Worm (Caenorhabditis elegans): ENCODE data around the gene F35H12.1.
A peak's percentile ranks its signal among the peaks of the same experiment; 100 is the strongest.

F35H12.1 gene

DNA sequence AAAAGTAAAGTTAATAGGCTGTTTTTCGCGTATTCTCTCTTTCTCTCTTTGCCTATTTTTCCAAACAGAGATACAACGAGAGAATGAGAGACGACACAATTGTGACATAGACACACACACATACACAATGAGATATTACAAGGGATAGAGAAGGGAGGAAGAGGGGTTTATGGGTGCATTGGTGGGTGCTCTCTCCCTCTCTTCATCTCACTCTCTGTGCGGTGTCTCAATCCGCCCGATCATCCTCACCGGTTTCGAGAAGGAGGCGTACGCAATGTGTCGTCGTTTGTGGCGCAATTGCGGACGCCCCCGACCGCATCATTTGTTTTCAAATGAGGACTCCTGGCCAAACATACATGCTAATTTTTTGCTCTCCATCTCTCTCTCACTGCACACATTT, 15.9 kb downstream of the F35H12.1 start (continued):
- TF ChIP-seq nhr-11 (tag; optimal IDR thresholded peaks at IDR 0.05) = peak; percentile 71

DNA sequence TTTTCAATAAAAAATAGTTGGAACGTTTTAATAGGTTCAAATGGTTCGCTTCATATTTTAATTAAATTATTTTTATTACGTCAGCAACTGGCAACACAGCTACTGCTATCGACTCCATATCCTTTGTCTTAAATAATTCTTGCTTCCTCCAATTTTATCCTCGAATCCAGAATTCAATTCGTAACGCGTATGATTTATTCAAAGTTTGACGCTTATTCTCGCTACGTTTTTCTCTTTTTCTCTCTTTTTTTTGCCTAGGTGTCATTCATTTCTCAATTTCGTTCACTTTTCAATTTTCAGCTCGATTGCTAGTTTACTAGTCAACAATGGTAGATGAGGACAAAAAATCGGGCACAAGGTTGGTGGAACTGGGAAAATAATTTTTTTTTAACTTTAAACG, 16.9 kb downstream of the F35H12.1 start, which contains the start of gene arr-1:
Gene arr-1, plus strand, starts transcription at position 301 of the 400 bp plus-strand sequence.
- no peak for TF ChIP-seq ceh-88 (GFP tag; IDR thresholded peaks at IDR 0.05)
- no peak for TF ChIP-seq sox-4 (tag; optimal IDR thresholded peaks at IDR 0.05)
- no peak for TF ChIP-seq snu-23 (GFP tag; optimal IDR thresholded peaks at IDR 0.05)
- no peak for TF ChIP-seq ets-5 (GFP tag; IDR thresholded peaks at IDR 0.05)
- no peak for TF ChIP-seq efl-3 (GFP tag; optimal IDR thresholded peaks at IDR 0.05)
- no peak for TF ChIP-seq lir-3 (tag; optimal IDR thresholded peaks at IDR 0.05; ENCODE audit: poor library complexity)
- no peak for TF ChIP-seq ces-1 (GFP tag; optimal IDR thresholded peaks at IDR 0.05)
- TF ChIP-seq ceh-82 (tag; optimal IDR thresholded peaks at IDR 0.05) = no peak

DNA sequence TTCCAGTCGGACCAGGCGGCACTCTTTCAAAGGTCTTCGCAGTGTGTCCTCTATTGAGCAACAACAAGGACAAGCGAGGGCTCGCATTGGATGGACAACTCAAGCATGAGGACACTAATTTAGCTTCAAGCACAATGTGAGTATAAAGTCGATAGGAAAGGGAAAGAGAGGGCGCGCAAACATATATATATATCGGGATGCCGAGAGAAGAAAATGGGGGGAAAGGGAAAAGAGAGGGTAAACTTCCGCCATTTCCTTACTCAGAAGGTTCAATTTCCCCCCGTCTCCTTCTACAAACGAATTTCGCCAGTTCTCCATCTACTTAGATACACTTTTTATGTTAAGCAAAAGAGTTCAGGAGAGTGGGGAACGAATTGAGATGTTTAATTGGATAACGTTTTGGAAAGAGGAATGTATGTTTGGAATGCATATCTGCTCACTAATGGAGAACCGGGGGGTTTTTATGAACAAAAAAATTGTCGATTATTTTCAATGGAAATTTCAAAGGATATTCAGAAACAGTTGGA, 19.0 kb downstream of the F35H12.1 start:
- no peak for TF ChIP-seq nhr-12 (tag; optimal IDR thresholded peaks at IDR 0.05)
- TF ChIP-seq isw-1 (GFP tag; IDR thresholded peaks at IDR 0.05) = no peak
- no peak for TF ChIP-seq alr-1 (tag; optimal IDR thresholded peaks at IDR 0.05; ENCODE audit: borderline replicate concordance)
- no peak for TF ChIP-seq sox-4 (tag; optimal IDR thresholded peaks at IDR 0.05)
- peak in 1 of 2 experiments; percentile 1 for TF ChIP-seq lin-35 (GFP tag; optimal IDR thresholded peaks at IDR 0.05)
- TF ChIP-seq ztf-11 (tag; optimal IDR thresholded peaks at IDR 0.05) = no peak
- TF ChIP-seq nhr-71 (tag; optimal IDR thresholded peaks at IDR 0.05) = peak; percentile 26
- TF ChIP-seq mef-2 (tag; optimal IDR thresholded peaks at IDR 0.05) = no peak
- peak; percentile 2 for TF ChIP-seq tbx-2 (tag; optimal IDR thresholded peaks at IDR 0.05)
- TF ChIP-seq blmp-1 (tag; optimal IDR thresholded peaks at IDR 0.05) = no peak
- TF ChIP-seq unc-86 (tag; optimal IDR thresholded peaks at IDR 0.05) = peak; percentile 23
- no peak for TF ChIP-seq ces-1 (GFP tag; optimal IDR thresholded peaks at IDR 0.05)
- no peak for TF ChIP-seq xbp-1 (tag; optimal IDR thresholded peaks at IDR 0.05)
- TF ChIP-seq ceh-82 (tag; optimal IDR thresholded peaks at IDR 0.05) = peak in 1 of 3 experiments; percentile 16
- no peak for TF ChIP-seq unc-98 (GFP tag; IDR thresholded peaks at IDR 0.05)
- TF ChIP-seq nhr-47 (tag; optimal IDR thresholded peaks at IDR 0.05) = peak; percentile 19
- TF ChIP-seq nhr-90 (tag; optimal IDR thresholded peaks at IDR 0.05; ENCODE audit: poor library complexity) = no peak
- TF ChIP-seq swsn-7 (tag; optimal IDR thresholded peaks at IDR 0.05) = no peak
- peak; percentile 78 for TF ChIP-seq lin-14 (GFP tag; optimal IDR thresholded peaks at IDR 0.05)

DNA sequence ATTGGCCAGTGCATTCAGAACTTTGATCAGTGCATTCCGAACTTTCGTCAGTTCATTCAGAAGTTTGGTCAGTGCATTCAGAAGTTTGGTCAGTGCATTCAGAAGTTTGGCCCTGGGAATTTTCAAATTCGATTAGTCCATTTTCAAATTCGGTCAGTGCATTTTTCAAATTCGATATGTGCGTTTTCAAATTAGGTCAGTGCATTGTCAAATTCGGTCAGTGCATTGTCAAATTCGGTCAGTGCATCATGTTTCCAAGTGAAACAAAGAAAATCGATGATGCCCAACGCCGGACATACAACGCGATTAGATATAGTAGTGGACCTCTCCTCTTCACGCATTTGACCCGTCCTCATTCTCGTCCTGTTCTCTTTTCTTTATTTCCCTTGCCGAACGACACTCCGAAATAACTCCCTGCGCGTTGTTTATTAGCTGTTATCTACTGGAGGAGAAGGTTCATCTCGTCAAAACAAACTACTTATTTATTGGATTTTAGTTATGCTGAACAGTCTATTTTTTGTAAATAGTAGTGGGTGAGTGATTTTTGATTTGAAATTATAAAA, 21.0 kb downstream of the F35H12.1 start, which contains the start of gene apm-3:
Gene apm-3, plus strand, starts transcription at position 477 of the 563 bp plus-strand sequence.
- TF ChIP-seq nhr-84 (tag; optimal IDR thresholded peaks at IDR 0.05) (no peak), swsn-7 (tag; optimal IDR thresholded peaks at IDR 0.05) (peak; percentile 17), fos-1 (tag; optimal IDR thresholded peaks at IDR 0.05) (no peak), dsc-1 (tag; optimal IDR thresholded peaks at IDR 0.05) (no peak), nhr-71 (tag; optimal IDR thresholded peaks at IDR 0.05) (peak; percentile 9), tbx-2 (tag; optimal IDR thresholded peaks at IDR 0.05) (peak; percentile 10), Y116A8C.19 (tag; optimal IDR thresholded peaks at IDR 0.05; ENCODE audit: borderline replicate concordance) (no peak), mdl-1 (tag; optimal IDR thresholded peaks at IDR 0.05) (no peak), elt-3 (tag; optimal IDR thresholded peaks at IDR 0.05) (peak in 1 of 6 experiments; percentile 20), dpl-1 (GFP tag; optimal IDR thresholded peaks at IDR 0.05) (peak in 1 of 3 experiments; percentile 31), mef-2 (tag; optimal IDR thresholded peaks at IDR 0.05) (no peak), nhr-76 (tag; optimal IDR thresholded peaks at IDR 0.05) (no peak), pag-3 (tag; optimal IDR thresholded peaks at IDR 0.05; ENCODE audit: borderline replicate concordance, insufficient read depth) (no peak), egl-13 (tag; optimal IDR thresholded peaks at IDR 0.05) (no peak), lin-39 (tag; optimal IDR thresholded peaks at IDR 0.05) (no peak), egl-27 (tag; optimal IDR thresholded peaks at IDR 0.05) (no peak), nhr-47 (tag; optimal IDR thresholded peaks at IDR 0.05) (peak; percentile 44), unc-62 (GFP tag; optimal IDR thresholded peaks at IDR 0.05) (no peak), lin-14 (GFP tag; optimal IDR thresholded peaks at IDR 0.05) (peak; percentile 77), pqm-1 (tag; optimal IDR thresholded peaks at IDR 0.05) (no peak), efl-1 (optimal IDR thresholded peaks at IDR 0.05) (peak in 1 of 2 experiments; percentile 11), efl-1 (GFP tag; optimal IDR thresholded peaks at IDR 0.05 in 1 of 2) (peak in 1 of 2 experiments; percentile 91), unc-130 (tag; optimal IDR thresholded peaks at IDR 0.05) (peak; percentile 47), lin-13 (GFP tag; optimal IDR thresholded peaks at IDR 0.05) (peak; percentile 16), blmp-1 (tag; optimal IDR thresholded peaks at IDR 0.05) (peak; percentile 38), jun-1 (tag; optimal IDR thresholded peaks at IDR 0.05) (peak; percentile 8), ceh-82 (tag; optimal IDR thresholded peaks at IDR 0.05) (peak in 2 of 3 experiments; percentile 10 to 40), C34B4.2 (tag; optimal IDR thresholded peaks at IDR 0.05) (no peak)

Measured in whole organism, L1 larva.